Fruit fly (Drosophila melanogaster): Measurements from ENCODE around the gene CG10116.
A peak's percentile ranks its signal among the peaks of the same experiment; 100 is the strongest.

The CG10116 gene

DNA sequence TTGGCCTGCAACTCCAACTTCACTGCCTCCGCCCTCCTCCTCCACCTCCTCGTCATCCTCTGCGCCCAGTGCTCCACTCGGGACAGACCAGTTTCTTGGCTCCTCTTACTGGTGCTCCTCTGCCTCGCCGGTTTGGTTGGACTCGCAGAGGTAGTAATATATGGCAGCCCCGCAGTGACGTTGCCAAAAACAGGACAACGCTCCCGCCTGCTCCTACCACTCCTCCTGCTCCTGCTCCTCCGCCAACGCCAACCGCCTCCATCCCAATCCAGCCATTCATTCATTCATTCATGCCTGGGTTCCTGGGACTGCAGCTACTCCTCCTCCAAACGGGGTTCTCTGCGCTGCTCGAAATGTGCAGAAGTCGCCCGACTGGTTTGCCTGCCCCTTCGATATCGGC, 42.5 kb upstream of the CG10116 start:
- peak; percentile 51 for TF ChIP-seq Hr83 (GFP tag; optimal IDR thresholded peaks at IDR 0.05; ENCODE audit: poor library complexity, severe bottlenecking)
- no peak for TF ChIP-seq foxo (GFP tag; optimal IDR thresholded peaks at IDR 0.05)
- TF ChIP-seq Dif (GFP tag; optimal IDR thresholded peaks at IDR 0.05; ENCODE audit: partially characterized antibody): peak; percentile 62
- TF ChIP-seq Vsx2 (GFP tag; optimal IDR thresholded peaks at IDR 0.05; ENCODE audit: partially characterized antibody): peak; percentile 32
- TF ChIP-seq Mio (GFP tag; optimal IDR thresholded peaks at IDR 0.05): no peak
- TF ChIP-seq brk (GFP tag; optimal IDR thresholded peaks at IDR 0.05): no peak

DNA sequence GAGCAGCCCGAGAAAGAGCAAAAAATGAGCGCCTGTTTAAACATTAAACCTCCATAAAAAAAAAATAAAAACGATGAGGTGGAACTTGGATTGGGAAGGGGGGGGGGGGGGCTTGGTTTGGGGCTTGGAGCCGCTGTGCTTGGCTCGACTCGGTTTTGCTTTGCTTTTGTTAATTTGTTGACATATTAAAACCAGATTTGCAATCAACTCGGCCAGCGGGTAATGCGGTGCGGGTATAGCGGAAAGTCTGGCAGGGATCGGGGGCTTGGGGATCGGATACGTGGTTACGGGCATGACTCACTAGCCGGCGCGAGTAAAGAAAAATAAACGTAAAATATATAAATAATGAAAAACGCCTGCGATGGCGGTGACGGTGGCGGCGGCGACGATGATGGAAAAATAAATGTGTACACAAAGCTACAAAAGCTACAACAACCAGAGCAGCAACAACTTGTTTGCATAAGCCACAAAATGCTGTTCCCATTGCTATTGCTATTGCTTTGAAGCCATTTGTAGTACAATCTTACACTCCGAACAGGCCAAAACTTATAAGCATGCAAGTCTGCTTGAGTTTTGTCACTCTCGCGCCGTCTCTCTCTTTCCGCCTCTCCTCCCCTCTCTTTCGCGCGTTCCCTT, 40.8 kb upstream of the CG10116 start:
- TF ChIP-seq pan (optimal IDR thresholded peaks at IDR 0.05): no peak
- TF ChIP-seq Abd-B (GFP tag; optimal IDR thresholded peaks at IDR 0.05): no peak
- no peak for TF ChIP-seq dl (GFP tag; optimal IDR thresholded peaks at IDR 0.05; ENCODE audit: insufficient read depth in 1 of 2, partially characterized antibody in 2 of 2)
- no peak for TF ChIP-seq Hnf4 (GFP tag; optimal IDR thresholded peaks at IDR 0.05)
- no peak for TF ChIP-seq Hr78 (GFP tag; optimal IDR thresholded peaks at IDR 0.05)
- no peak for TF ChIP-seq Hr83 (GFP tag; optimal IDR thresholded peaks at IDR 0.05; ENCODE audit: poor library complexity, severe bottlenecking)
- peak; percentile 37 for TF ChIP-seq Dif (GFP tag; optimal IDR thresholded peaks at IDR 0.05; ENCODE audit: partially characterized antibody)
- no peak for TF ChIP-seq sv (GFP tag; optimal IDR thresholded peaks at IDR 0.05)
- TF ChIP-seq woc (GFP tag; optimal IDR thresholded peaks at IDR 0.05): no peak
- TF ChIP-seq N (GFP tag; optimal IDR thresholded peaks at IDR 0.05): no peak
- TF ChIP-seq ey (GFP tag; optimal IDR thresholded peaks at IDR 0.05): no peak
- TF ChIP-seq OdsH (GFP tag; optimal IDR thresholded peaks at IDR 0.05): no peak
- TF ChIP-seq fru (GFP tag; optimal IDR thresholded peaks at IDR 0.05): peak; percentile 34
- TF ChIP-seq Jra (GFP tag; optimal IDR thresholded peaks at IDR 0.05): peak; percentile 7
- no peak for TF ChIP-seq lola (GFP tag; optimal IDR thresholded peaks at IDR 0.05)
- TF ChIP-seq rgr (GFP tag; optimal IDR thresholded peaks at IDR 0.05): no peak
- TF ChIP-seq Rel (GFP tag; optimal IDR thresholded peaks at IDR 0.05): no peak
- peak; percentile 48 for TF ChIP-seq Rel (tag; optimal IDR thresholded peaks at IDR 0.05)
- TF ChIP-seq CG9705 (GFP tag; optimal IDR thresholded peaks at IDR 0.05): no peak
- no peak for TF ChIP-seq usp (GFP tag; optimal IDR thresholded peaks at IDR 0.05)
- TF ChIP-seq foxo (GFP tag; optimal IDR thresholded peaks at IDR 0.05): peak in 1 of 2 experiments; percentile 11
- TF ChIP-seq GATAd (GFP tag; optimal IDR thresholded peaks at IDR 0.05): no peak
- no peak for TF ChIP-seq tai (GFP tag; optimal IDR thresholded peaks at IDR 0.05)
- no peak for TF ChIP-seq CrebA (GFP tag; optimal IDR thresholded peaks at IDR 0.05; ENCODE audit: borderline replicate concordance)
- TF ChIP-seq jim (GFP tag; optimal IDR thresholded peaks at IDR 0.05): peak; percentile 80
- TF ChIP-seq Vsx2 (GFP tag; optimal IDR thresholded peaks at IDR 0.05; ENCODE audit: partially characterized antibody): peak; percentile 31
- TF ChIP-seq dsf (GFP tag; optimal IDR thresholded peaks at IDR 0.05; ENCODE audit: borderline replicate concordance): no peak
- TF ChIP-seq psq (GFP tag; optimal IDR thresholded peaks at IDR 0.05): peak; percentile 20
- TF ChIP-seq HLH106 (tag; optimal IDR thresholded peaks at IDR 0.05): no peak
- TF ChIP-seq Mio (GFP tag; optimal IDR thresholded peaks at IDR 0.05): no peak
- peak; percentile 0 for TF ChIP-seq CG32264 (GFP tag; optimal IDR thresholded peaks at IDR 0.05)
- TF ChIP-seq Sp1 (GFP tag; optimal IDR thresholded peaks at IDR 0.05): peak; percentile 39
- no peak for TF ChIP-seq dmrt93B (GFP tag; optimal IDR thresholded peaks at IDR 0.05)
- peak; percentile 9 for TF ChIP-seq br (GFP tag; optimal IDR thresholded peaks at IDR 0.05)
- TF ChIP-seq brk (GFP tag; optimal IDR thresholded peaks at IDR 0.05): no peak
- TF ChIP-seq sage (GFP tag; optimal IDR thresholded peaks at IDR 0.05): no peak
- no peak for TF ChIP-seq Dfd (GFP tag; optimal IDR thresholded peaks at IDR 0.05)
- TF ChIP-seq Myc (optimal IDR thresholded peaks at IDR 0.05): no peak
- TF ChIP-seq h (GFP tag; optimal IDR thresholded peaks at IDR 0.05): peak; percentile 20

DNA sequence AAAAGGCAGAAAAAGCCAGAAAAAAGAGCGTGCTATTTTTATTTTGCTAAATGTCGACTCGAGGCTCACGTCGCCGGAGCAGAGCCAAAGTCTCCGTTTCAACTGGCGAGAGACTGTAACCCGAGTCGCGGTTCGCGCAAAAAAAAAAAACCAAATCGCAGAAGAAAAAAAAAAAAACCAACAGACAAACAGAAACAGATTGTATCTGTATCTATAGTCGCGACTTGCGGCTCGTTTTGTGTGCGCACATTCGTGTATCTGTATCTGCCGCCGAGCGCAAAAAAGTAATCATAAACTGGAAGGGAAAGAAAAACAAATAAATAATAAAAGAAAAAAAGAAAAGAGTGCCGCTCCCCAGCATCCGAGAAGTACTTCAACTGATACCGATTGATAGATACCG, 38.0 kb upstream of the CG10116 start:
- peak; percentile 11 for TF ChIP-seq Rel (GFP tag; optimal IDR thresholded peaks at IDR 0.05)
- no peak for TF ChIP-seq Rel (tag; optimal IDR thresholded peaks at IDR 0.05)
- no peak for TF ChIP-seq Jra (GFP tag; optimal IDR thresholded peaks at IDR 0.05)
- no peak for TF ChIP-seq fru (GFP tag; optimal IDR thresholded peaks at IDR 0.05)
- no peak for TF ChIP-seq lola (GFP tag; optimal IDR thresholded peaks at IDR 0.05)
- peak; percentile 26 for TF ChIP-seq Sp1 (GFP tag; optimal IDR thresholded peaks at IDR 0.05)
- TF ChIP-seq Hr83 (GFP tag; optimal IDR thresholded peaks at IDR 0.05; ENCODE audit: poor library complexity, severe bottlenecking): no peak
- TF ChIP-seq Hr78 (GFP tag; optimal IDR thresholded peaks at IDR 0.05): no peak
- TF ChIP-seq Dfd (GFP tag; optimal IDR thresholded peaks at IDR 0.05): no peak
- TF ChIP-seq tai (GFP tag; optimal IDR thresholded peaks at IDR 0.05): no peak
- TF ChIP-seq GATAd (GFP tag; optimal IDR thresholded peaks at IDR 0.05): no peak
- peak; percentile 83 for TF ChIP-seq CrebA (GFP tag; optimal IDR thresholded peaks at IDR 0.05; ENCODE audit: borderline replicate concordance)
- peak; percentile 25 for TF ChIP-seq Hnf4 (GFP tag; optimal IDR thresholded peaks at IDR 0.05)
- peak; percentile 86 for TF ChIP-seq jim (GFP tag; optimal IDR thresholded peaks at IDR 0.05)
- TF ChIP-seq br (GFP tag; optimal IDR thresholded peaks at IDR 0.05): no peak

Data from whole organism, wandering third instar larva.